Fruit fly (Drosophila melanogaster): ENCODE results near the gene MED30.

MED30 gene

dm6 chr3L:645426-646036 lies 8.4 kb downstream of the MED30 start (continued):
- no peak for TF ChIP-seq corto (GFP tag; optimal IDR thresholded peaks at IDR 0.05)
- no peak for TF ChIP-seq CG13287 (GFP tag; IDR thresholded peaks at IDR 0.05; ENCODE audit: partially characterized antibody)
- TF ChIP-seq grn (GFP tag; optimal IDR thresholded peaks at IDR 0.05), result no peak
- TF ChIP-seq dmrt99B (tag; optimal IDR thresholded peaks at IDR 0.05), result no peak
- TF ChIP-seq pum (GFP tag; optimal IDR thresholded peaks at IDR 0.05), result no peak
- no peak for TF ChIP-seq CG11456 (GFP tag; IDR thresholded peaks at IDR 0.05)
- no peak for TF ChIP-seq TFAM (GFP tag; optimal IDR thresholded peaks at IDR 0.05)
- TF ChIP-seq Kr (GFP tag; optimal IDR thresholded peaks at IDR 0.05), result no peak
- TF ChIP-seq kni (GFP tag; optimal IDR thresholded peaks at IDR 0.05), result peak; percentile 27
- TF ChIP-seq h (optimal IDR thresholded peaks at IDR 0.05), result no peak
- no peak for TF ChIP-seq ci (GFP tag; IDR thresholded peaks at IDR 0.05)
- TF ChIP-seq CG15073 (GFP tag; optimal IDR thresholded peaks at IDR 0.05), result no peak
- no peak for TF ChIP-seq CG10959 (GFP tag; IDR thresholded peaks at IDR 0.05)
- peak; percentile 39 for TF ChIP-seq sqz (GFP tag; optimal IDR thresholded peaks at IDR 0.05)
- TF ChIP-seq twi (tag; optimal IDR thresholded peaks at IDR 0.05), result peak; percentile 30
- no peak for TF ChIP-seq toy (GFP tag; IDR thresholded peaks at IDR 0.05)
- TF ChIP-seq CG14860 (GFP tag; IDR thresholded peaks at IDR 0.05; ENCODE audit: partially characterized antibody), result no peak
- no peak for TF ChIP-seq salm (tag; optimal IDR thresholded peaks at IDR 0.05)
- no peak for TF ChIP-seq CG31441 (GFP tag; IDR thresholded peaks at IDR 0.05)
- TF ChIP-seq CG4424 (GFP tag; optimal IDR thresholded peaks at IDR 0.05), result no peak
- TF ChIP-seq CG1233 (GFP tag; optimal IDR thresholded peaks at IDR 0.05), result no peak
- no peak for TF ChIP-seq zf30C (GFP tag; optimal IDR thresholded peaks at IDR 0.05)
- TF ChIP-seq H2.0 (GFP tag; IDR thresholded peaks at IDR 0.05), result no peak
- TF ChIP-seq Sox100B (GFP tag; optimal IDR thresholded peaks at IDR 0.05), result no peak
- TF ChIP-seq ken (GFP tag; IDR thresholded peaks at IDR 0.05), result 0 out of 3 replicates have a peak, but pooled peaks have one; percentile 15
- TF ChIP-seq D19B (GFP tag; optimal IDR thresholded peaks at IDR 0.05), result no peak
- TF ChIP-seq Optix (GFP tag; IDR thresholded peaks at IDR 0.05), result no peak
- no peak for TF ChIP-seq CG3726 (GFP tag; IDR thresholded peaks at IDR 0.05)
- TF ChIP-seq HmgZ (tag; optimal IDR thresholded peaks at IDR 0.05), result no peak
- TF ChIP-seq CG1529 (GFP tag; optimal IDR thresholded peaks at IDR 0.05), result no peak
- no peak for TF ChIP-seq CG11695 (GFP tag; IDR thresholded peaks at IDR 0.05)
- TF ChIP-seq sc (optimal IDR thresholded peaks at IDR 0.05), result no peak
- no peak for TF ChIP-seq sc (GFP tag; optimal IDR thresholded peaks at IDR 0.05)
- TF ChIP-seq mld (GFP tag; IDR thresholded peaks at IDR 0.05; ENCODE audit: partially characterized antibody), result no peak

dm6 chr3L:644111-644718 lies 9.7 kb downstream of the MED30 start:
- TF ChIP-seq CG11093 (GFP tag; IDR thresholded peaks at IDR 0.05) (peak; percentile 75), tx (GFP tag; optimal IDR thresholded peaks at IDR 0.05) (peak; percentile 83), Nf-YB (GFP tag; optimal IDR thresholded peaks at IDR 0.05) (peak; percentile 58), Dek (tag; optimal IDR thresholded peaks at IDR 0.05) (peak; percentile 69), CG1024 (GFP tag; IDR thresholded peaks at IDR 0.05) (peak; percentile 88), vfl (GFP tag; optimal IDR thresholded peaks at IDR 0.05) (peak; percentile 4), CG4854 (GFP tag; optimal IDR thresholded peaks at IDR 0.05) (peak; percentile 69), Fer2 (tag; optimal IDR thresholded peaks at IDR 0.05) (no peak), CG12659 (GFP tag; optimal IDR thresholded peaks at IDR 0.05) (peak; percentile 77), CG4404 (GFP tag; IDR thresholded peaks at IDR 0.05) (peak; percentile 40; the same call in 1 of the 2 replicates), CG10209 (GFP tag; optimal IDR thresholded peaks at IDR 0.05) (peak; percentile 87), slou (GFP tag; optimal IDR thresholded peaks at IDR 0.05) (peak; percentile 38), ems (GFP tag; optimal IDR thresholded peaks at IDR 0.05) (peak; percentile 85), CG10979 (tag; optimal IDR thresholded peaks at IDR 0.05) (peak; percentile 89), knrl (GFP tag; IDR thresholded peaks at IDR 0.05; ENCODE audit: partially characterized antibody) (no peak), sug (tag; optimal IDR thresholded peaks at IDR 0.05) (peak; percentile 28), Mrtf (GFP tag; IDR thresholded peaks at IDR 0.05) (peak; percentile 81), CG6813 (GFP tag; optimal IDR thresholded peaks at IDR 0.05) (peak; percentile 77)

Data from whole organism, embryonic.